Fruit fly (Drosophila melanogaster) Kc167 (cell line): ENCODE results near the gene CG10979.

ENCODE experiments used
- Myc ChIP-seq: fragments of >200 bp; optimal IDR thresholded peaks from 2 replicates; lab custom pipeline; 2017; ENCODE audit warnings: missing external identifiers
- Sin3A ChIP-seq: fragments of >200 bp; optimal IDR thresholded peaks from 2 replicates; lab custom pipeline; 2018; ENCODE audit warnings: missing external identifiers
- h ChIP-seq: fragments of >200 bp; optimal IDR thresholded peaks from 3 replicates; lab custom pipeline; 2018; ENCODE audit warnings: missing external identifiers
- insv ChIP-seq: fragments of >200 bp; optimal IDR thresholded peaks from 3 replicates; lab custom pipeline; 2018; ENCODE audit warnings: missing external identifiers
- psq ChIP-seq: fragments of >200 bp; optimal IDR thresholded peaks from 2 replicates; lab custom pipeline; 2017; ENCODE audit warnings: missing external identifiers
- ttk ChIP-seq: sonication (Bioruptor generic); optimal IDR thresholded peaks from 2 replicates; lab custom pipeline; 2017; ENCODE audit warnings: missing external identifiers

Gene CG10979

DNA sequence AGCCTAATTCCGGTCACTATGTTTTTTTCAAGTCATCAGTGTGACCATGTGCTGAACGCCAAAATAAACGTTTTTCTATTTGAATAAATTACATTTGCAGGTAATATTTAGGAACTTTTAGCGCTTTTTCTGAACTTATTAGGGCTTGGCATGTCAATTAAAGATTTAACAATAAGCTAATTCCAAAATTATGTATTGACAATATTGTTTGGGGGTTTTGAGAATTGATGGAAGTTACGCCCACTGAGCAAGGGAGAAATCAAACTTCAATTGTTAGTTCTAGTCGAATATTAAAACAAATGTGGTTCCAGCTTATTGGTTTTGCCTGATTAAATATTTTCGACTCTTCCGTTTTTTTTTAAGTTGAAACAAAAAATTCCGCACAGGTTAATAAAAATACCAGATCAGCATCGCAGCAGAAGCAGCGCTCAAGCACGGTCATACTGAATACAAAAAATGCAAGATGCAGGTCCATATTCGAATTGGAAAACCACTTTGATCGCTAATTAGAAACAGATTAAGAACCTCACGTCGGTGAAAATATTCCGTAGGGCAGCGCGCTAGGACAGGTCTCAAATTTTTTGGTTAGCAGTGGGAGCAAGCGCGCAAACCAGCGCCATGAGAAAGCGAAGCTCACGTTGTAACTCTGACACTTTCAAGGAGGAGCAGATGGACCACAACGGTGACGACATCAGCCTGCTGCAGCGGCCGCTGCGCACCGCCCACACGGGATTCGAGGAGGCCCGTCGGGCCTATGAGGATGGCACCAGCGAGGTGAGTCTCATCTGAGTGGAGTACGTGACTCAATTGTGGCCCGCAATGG, at the start of gene CG10979, which contains the start of gene PSMG1:
Gene CG10979 (plus strand): TSS at position 439 of the 823 bp plus-strand sequence.
Gene PSMG1 (minus strand): TSS at position 51 of the 823 bp plus-strand sequence.
- TF ChIP-seq h (no peak), insv (no peak), Myc (lab: Kevin White, UChicago) (no peak), ttk (lab: Kevin White, UChicago) (no peak), Sin3A (no peak), psq (lab: Kevin White, UChicago) (no peak)

DNA sequence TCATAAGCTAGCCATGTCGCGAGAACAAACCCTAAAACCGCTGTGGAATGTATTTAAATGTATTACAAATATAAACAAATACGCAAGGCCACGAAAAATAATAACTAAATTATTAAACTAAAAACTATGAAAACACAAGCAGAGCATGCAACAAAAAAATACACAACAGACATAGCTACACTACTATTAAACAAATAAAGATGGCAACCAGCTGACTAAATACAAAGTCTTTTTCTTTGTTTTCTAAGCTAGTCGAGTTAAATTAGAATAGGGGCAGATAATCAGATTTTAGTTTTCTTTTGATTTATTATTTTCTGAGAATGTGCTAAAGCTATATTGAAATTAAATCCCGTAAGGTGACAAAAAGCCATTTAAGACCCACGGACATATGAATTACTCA, 47.9 kb upstream of the CG10979 start:
- no peak for TF ChIP-seq h
- TF ChIP-seq ttk (lab: Kevin White, UChicago): no peak
- no peak for TF ChIP-seq psq (lab: Kevin White, UChicago)
- no peak for TF ChIP-seq Sin3A
- no peak for TF ChIP-seq insv
- no peak for TF ChIP-seq Myc (lab: Kevin White, UChicago)

DNA sequence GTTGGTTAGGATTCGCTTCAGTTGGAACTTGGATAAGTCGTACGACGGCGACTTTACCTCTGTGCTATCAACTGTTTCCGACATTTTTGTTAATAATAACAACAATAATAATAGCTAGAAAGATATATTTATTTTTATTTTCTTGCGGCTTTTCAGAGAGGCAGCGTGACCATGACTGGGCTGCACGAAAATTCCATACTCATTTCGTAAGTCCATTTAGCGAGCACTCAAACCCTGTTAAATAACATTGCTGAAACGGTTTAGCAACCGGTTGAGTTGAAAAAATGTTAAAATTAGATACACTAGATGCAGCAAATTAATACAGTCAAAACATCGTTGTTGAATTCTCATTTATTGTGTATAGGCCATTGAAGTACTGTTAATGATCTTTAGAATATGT, 39.9 kb upstream of the CG10979 start, which contains the start of gene Dcps:
Gene Dcps (minus strand): TSS at position 181 of the 400 bp plus-strand sequence.
- no peak for TF ChIP-seq Myc (lab: Kevin White, UChicago)
- TF ChIP-seq ttk (lab: Kevin White, UChicago): no peak
- TF ChIP-seq insv: no peak
- TF ChIP-seq psq (lab: Kevin White, UChicago): no peak
- no peak for TF ChIP-seq Sin3A
- TF ChIP-seq h: no peak

DNA sequence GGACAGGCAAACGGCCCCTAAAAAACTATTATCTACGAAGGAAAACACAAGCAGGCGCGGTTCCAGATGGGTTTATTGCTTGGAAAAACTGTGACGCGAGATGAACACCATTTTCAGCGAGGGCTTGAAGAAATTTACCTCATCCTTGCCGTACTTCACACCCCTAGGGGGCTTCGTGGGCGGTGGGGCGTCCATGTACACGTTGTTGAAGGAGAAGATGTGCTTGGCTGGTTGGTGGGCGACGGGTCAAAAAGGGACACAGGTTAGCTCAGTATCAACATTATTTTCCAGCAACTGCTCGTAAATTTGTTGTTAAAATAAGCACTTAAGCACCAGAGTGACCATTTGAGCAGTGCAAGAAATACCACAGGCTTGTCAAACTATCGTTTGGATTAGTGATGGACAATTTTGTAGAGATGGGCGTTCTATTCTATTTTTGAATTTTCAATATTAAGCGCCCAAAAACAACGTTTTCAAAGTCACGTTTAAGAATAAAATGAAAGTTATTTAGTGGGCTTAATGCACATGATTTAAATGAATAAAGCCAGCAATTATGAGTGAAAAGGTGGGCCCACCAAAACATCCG, 35.8 kb upstream of the CG10979 start, which contains the start of gene Sec8:
Gene Sec8 (minus strand): TSS at position 374 of the 586 bp plus-strand sequence.
- TF ChIP-seq h: no peak
- no peak for TF ChIP-seq insv
- no peak for TF ChIP-seq ttk (lab: Kevin White, UChicago)
- no peak for TF ChIP-seq Sin3A
- no peak for TF ChIP-seq Myc (lab: Kevin White, UChicago)
- TF ChIP-seq psq (lab: Kevin White, UChicago): no peak

DNA sequence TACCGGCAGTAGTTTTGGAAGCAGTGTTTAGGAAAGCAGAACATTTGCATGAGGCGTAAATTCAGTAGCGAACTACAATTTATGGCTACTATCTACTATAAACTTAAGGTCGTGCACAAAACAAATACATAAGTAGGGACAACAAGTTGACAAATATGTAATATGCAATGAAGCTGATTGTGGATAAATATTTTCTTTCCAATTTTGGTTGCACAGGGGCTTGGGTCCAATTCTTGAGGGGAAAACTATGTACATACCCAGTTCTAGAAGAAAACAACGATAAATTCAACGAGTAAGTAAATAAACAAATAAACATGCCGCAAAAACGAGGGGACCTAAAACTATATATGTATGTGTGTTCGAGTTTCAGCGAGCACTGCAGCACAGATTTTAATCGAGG, 33.5 kb upstream of the CG10979 start:
- TF ChIP-seq insv (no peak), Sin3A (no peak), h (no peak), Myc (lab: Kevin White, UChicago) (no peak), ttk (lab: Kevin White, UChicago) (no peak), psq (lab: Kevin White, UChicago) (no peak)

DNA sequence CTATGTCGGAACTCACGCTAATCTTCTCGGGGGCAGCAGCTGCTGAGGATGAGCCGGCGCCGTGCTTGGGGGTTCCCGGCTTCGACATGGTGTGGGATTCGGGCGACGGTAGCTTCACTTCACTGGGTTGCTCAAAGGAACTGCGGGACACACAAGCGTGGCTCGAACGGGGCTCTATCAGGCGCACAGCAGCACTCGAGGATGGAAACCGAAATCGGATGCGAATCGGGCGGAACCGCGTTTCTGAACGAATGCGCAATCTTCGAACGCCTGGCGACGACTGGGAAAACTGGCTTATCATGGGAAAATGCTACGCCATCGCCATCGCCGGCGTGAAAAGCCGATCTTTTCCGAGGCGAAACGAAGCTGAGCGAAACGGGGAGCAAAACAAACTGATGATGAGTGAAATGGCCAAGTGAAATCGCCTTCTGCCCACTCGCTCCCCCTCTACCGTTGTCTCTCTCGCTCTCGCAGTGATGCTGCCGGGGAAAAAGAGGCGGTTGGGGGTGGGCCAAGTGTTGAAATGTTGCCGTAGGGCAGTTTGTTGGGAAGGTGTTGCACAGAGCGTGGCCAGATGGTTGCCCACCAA, 22.8 kb upstream of the CG10979 start:
- TF ChIP-seq Myc (lab: Kevin White, UChicago) (no peak), Sin3A (no peak), insv (no peak), h (no peak), psq (lab: Kevin White, UChicago) (no peak), ttk (lab: Kevin White, UChicago) (no peak)

DNA sequence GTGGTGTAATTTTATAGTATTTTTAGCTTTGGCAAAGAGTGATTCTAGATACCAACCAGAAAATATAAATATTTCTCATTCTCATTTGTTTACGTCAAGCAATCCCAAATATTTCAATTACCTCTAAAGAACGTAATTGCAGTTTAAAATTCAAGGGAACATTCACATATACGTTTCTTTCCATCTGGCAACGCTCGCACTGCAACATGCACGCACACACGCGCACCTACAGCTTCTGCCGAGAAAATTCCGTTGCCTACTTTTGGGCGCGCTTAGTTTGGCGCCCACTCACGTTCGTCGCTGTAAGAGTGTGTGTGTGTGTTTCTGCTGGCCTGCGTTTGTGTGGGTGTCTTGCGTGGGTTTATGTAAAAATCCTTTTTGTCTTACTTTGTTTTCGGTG, 22.1 kb upstream of the CG10979 start:
- TF ChIP-seq Sin3A (no peak), ttk (lab: Kevin White, UChicago) (no peak), psq (lab: Kevin White, UChicago) (no peak), insv (no peak), Myc (lab: Kevin White, UChicago) (no peak)

DNA sequence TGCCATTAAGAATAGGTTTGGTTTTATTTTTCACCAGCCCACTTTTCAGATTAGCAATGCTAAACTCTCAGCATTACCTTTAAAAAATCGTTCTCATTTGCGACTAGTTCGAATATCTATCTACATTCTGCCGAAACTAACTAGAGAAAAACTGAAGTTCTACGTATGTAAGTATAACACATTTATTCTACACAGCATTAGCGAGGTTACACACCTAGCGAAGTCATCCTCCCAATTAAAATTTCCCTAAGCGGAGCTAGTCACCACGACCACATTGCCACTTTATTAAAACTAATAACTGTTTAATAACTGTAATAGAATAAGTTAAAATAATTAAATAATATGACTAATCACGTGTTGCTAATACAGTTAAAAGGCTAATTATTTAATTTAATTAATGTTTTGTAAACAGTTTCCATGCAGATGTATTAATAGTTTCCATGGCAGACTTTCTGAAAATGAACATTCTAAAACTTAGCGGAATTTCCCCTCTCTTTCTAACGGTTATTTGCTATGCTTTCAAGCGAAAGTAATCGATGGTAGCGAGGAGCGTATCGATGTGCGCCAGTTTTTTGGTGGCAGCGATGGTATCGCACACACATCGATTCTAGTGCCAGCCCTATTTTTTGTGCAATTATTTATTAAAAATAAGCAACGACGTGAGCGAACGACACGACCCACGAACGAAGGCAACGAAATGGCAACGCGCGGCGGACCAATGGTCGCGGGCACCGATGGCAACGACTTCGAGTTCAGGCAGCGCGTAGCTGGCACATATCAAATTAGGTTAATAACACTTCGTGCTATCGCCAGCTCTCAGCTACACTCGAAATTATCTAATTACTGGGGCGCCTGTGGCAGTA, 15.5 kb upstream of the CG10979 start, which contains the start of gene jagn:
Gene jagn (plus strand): TSS at position 585 of the 863 bp plus-strand sequence.
- TF ChIP-seq h: no peak
- TF ChIP-seq insv: no peak
- no peak for TF ChIP-seq psq (lab: Kevin White, UChicago)
- no peak for TF ChIP-seq ttk (lab: Kevin White, UChicago)
- no peak for TF ChIP-seq Myc (lab: Kevin White, UChicago)
- no peak for TF ChIP-seq Sin3A

DNA sequence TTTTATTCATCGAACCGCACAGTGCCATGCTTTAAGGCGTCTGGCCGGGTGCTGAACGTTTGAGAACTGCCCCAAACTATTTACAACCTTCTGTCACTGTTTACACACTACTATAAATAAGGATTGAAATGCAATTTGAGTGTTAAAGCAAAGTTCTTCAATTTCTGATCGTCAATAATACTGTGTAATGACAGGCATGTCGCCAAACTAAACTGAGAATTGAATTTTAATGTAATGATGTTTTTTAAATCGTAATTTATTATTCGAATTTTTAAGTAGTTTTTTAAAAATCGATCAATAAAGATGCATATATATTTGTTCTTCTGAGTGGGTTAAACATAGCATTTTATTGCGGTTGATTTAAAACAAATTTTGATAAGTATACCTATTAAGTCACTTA, 13.5 kb upstream of the CG10979 start, which contains the start of gene CG2082:
Gene CG2082 (minus strand): TSS at position 101 of the 400 bp plus-strand sequence.
- no peak for TF ChIP-seq h

DNA sequence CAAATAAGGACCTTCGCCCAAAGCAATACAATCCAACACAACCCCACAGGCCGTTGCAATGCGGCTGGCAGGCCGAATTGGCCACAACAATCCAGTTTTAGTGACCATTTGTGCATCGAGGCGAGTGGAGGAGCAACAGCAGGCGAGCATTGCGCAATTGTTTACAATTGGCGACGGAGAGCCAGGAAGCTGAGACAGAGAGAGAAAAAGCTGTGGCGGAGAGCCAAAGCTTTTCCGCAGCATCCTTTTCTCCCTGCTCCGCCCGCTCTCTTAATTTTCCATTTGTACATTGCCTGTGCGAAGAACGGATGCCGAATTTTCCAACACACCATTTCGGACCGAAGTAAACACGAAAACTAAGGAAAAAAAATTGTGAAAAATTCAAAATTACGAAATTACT, 13.0 kb upstream of the CG10979 start, which contains the start of gene kat-60L1:
Gene kat-60L1 (plus strand): TSS at position 301 of the 400 bp plus-strand sequence.
- TF ChIP-seq psq (lab: Kevin White, UChicago) (no peak), insv (no peak), ttk (lab: Kevin White, UChicago) (no peak), Sin3A (no peak)

DNA sequence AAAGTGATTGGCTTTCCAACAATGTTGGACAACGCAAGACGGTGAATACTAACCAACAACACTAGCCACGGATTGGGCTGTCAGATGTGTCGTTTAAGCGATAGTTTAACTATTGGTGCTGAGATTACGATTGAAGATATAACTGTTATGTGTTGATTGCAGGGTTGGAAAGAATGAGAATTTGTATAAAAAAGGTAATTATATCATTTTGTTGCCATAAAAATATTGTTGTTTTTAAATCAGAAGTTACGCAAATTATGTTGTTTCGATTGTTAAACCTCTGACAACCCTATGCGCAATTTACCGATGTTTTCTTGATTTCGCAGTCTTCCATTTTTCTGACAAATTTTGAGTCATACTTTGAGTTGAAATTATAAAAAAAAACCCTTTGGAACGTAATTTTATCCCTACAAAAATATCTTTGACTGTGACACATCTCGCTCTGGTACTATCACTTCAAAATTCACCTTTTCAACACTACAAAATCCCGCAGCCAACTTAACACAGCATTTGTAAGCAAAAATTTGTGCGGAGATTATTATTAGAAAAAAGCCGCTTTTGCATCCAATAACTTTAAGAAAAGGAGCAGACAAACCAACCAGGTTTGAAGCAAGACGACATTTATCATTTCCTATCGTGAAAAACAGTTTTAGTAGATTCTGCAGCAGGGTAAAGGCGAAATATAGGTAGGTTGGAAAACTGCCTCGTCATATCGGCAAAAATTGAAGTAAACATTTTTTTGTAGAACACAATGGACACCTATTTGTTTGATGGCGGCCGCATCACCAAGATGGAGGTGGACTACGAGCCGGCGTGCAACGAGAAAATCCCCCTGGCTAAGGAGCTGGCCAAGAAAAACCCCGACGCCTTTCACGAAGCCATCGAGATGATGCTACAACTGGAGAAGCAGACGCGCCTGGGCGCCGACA, 5.2 kb upstream of the CG10979 start, which contains the start of the genes Hat1 and Rpn5:
Gene Hat1 (minus strand): TSS at position 360 of the 929 bp plus-strand sequence.
Gene Rpn5 (plus strand): TSS at position 469 of the 929 bp plus-strand sequence.
- TF ChIP-seq psq (lab: Kevin White, UChicago) (no peak), h (no peak), insv (no peak), Myc (lab: Kevin White, UChicago) (no peak), ttk (lab: Kevin White, UChicago) (no peak), Sin3A (no peak)
